Worm (Caenorhabditis elegans) whole organism, L4 larva: Measurements from ENCODE around the gene ZK112.4.

Source experiments
- F49E8.2 ChIP-seq: sonication (generic microtip); optimal IDR thresholded peaks from 2 replicates; lab custom pipeline; 2016; ENCODE audit warnings: missing compliant biosample characterization, mild to moderate bottlenecking, missing genetic modification characterization, borderline replicate concordance
- T20F7.1 ChIP-seq: fragments of 200-800 bp; sonication (Bioruptor generic); optimal IDR thresholded peaks from 2 replicates; lab custom pipeline; 2018; ENCODE audit warnings: mild to moderate bottlenecking, missing genetic modification characterization, missing compliant biosample characterization
- T26A8.4 ChIP-seq: fragments of 200-800 bp; sonication (Bioruptor generic); IDR thresholded peaks from 2 replicates; pipeline ENCODE4 v1.3.6; 2022; ENCODE audit warnings: missing genetic modification characterization, missing compliant biosample characterization
- aha-1 ChIP-seq: fragments of 150-350 bp; peaks from one replicate; lab custom pipeline; 2014; ENCODE audit warnings: missing biosample characterization, missing genetic modification characterization
- aly-2 ChIP-seq: sonication (generic microtip); optimal IDR thresholded peaks from 2 replicates; lab custom pipeline; 2018; ENCODE audit warnings: missing biosample characterization, missing genetic modification characterization
- ama-1 ChIP-seq: fragments of 150-350 bp; optimal IDR thresholded peaks from 2 replicates; lab custom pipeline; 2014; ENCODE audit warnings: inconsistent platforms, mixed read lengths
- arid-1 ChIP-seq: fragments of 200-800 bp; sonication (Bioruptor generic); conservative IDR thresholded peaks from 2 replicates; pipeline ENCODE4 v1.3.6; 2022; ENCODE audit warnings: missing genetic modification reagents, missing genetic modification characterization, missing compliant biosample characterization
- ceh-32 ChIP-seq: sonication (generic microtip); optimal IDR thresholded peaks from 2 replicates; lab custom pipeline; 2016; ENCODE audit warnings: mild to moderate bottlenecking, missing genetic modification characterization, missing compliant biosample characterization; ENCODE audit not compliant: poor library complexity
- ctbp-1 ChIP-seq: fragments of 200-800 bp; sonication (Bioruptor generic); IDR thresholded peaks from 2 replicates; pipeline ENCODE4 v1.3.6; 2022; ENCODE audit warnings: missing genetic modification reagents, missing genetic modification characterization, missing compliant biosample characterization
- daf-12 ChIP-seq: fragments of 150-350 bp; optimal IDR thresholded peaks from 2 replicates; lab custom pipeline; 2014; ENCODE audit warnings: missing biosample characterization, missing genetic modification reagents, missing genetic modification characterization
- daf-16 ChIP-seq, 3 experiments: sonication (generic microtip); optimal IDR thresholded peaks; 2 replicates each; lab custom pipeline; 2016 to 2017; ENCODE audit warnings: missing genetic modification characterization in 3 of 3, missing genetic modification reagents in 3 of 3, mild to moderate bottlenecking in 2 of 3, missing compliant biosample characterization in 2 of 3, missing biosample characterization in 1 of 3, moderate library complexity in 1 of 3
- daf-19 ChIP-seq: fragments of 200-800 bp; sonication (Bioruptor generic); conservative IDR thresholded peaks from 2 replicates; pipeline ENCODE4 v1.3.6; 2022; ENCODE audit warnings: missing genetic modification characterization, missing compliant biosample characterization
- dmd-6 ChIP-seq: fragments of 200-800 bp; sonication (Bioruptor generic); IDR thresholded peaks from 2 replicates; pipeline ENCODE4 v1.3.6; 2022; ENCODE audit warnings: missing genetic modification reagents, missing genetic modification characterization, missing compliant biosample characterization
- dpl-1 ChIP-seq: fragments of 150-350 bp; optimal IDR thresholded peaks from 2 replicates; lab custom pipeline; 2014; ENCODE audit warnings: missing biosample characterization, missing genetic modification reagents, missing genetic modification characterization
- dve-1 ChIP-seq: sonication (generic microtip); optimal IDR thresholded peaks from 2 replicates; lab custom pipeline; 2017; ENCODE audit warnings: antibody characterized with exemption, mild to moderate bottlenecking, missing genetic modification characterization, missing compliant biosample characterization; ENCODE audit not compliant: insufficient read depth
- egl-43 ChIP-seq: fragments of 200-800 bp; sonication (Bioruptor generic); IDR thresholded peaks from 2 replicates; pipeline ENCODE4 v1.3.6; 2022; ENCODE audit warnings: missing genetic modification reagents, missing genetic modification characterization, missing compliant biosample characterization
- gei-8 ChIP-seq: fragments of 200-800 bp; sonication (Bioruptor generic); optimal IDR thresholded peaks from 2 replicates; lab custom pipeline; 2018; ENCODE audit warnings: mild to moderate bottlenecking, missing genetic modification characterization, missing compliant biosample characterization
- hlh-11 ChIP-seq: fragments of 200-800 bp; sonication (Bioruptor generic); optimal IDR thresholded peaks from 2 replicates; lab custom pipeline; 2018; ENCODE audit warnings: mild to moderate bottlenecking, missing genetic modification characterization, missing compliant biosample characterization
- hlh-30 ChIP-seq: sonication (generic microtip); optimal IDR thresholded peaks from 2 replicates; lab custom pipeline; 2017; ENCODE audit warnings: antibody characterized with exemption, mild to moderate bottlenecking, missing genetic modification characterization, missing compliant biosample characterization; ENCODE audit not compliant: insufficient read depth
- hmg-1.1 ChIP-seq: fragments of 200-800 bp; sonication (Bioruptor generic); IDR thresholded peaks from 2 replicates; pipeline ENCODE4 v1.3.6; 2022; ENCODE audit warnings: missing genetic modification reagents, missing genetic modification characterization, missing compliant biosample characterization
- lsy-2 ChIP-seq, 2 experiments: fragments of 150-350 bp in 1 of 2; sonication (generic microtip) in 1 of 2; optimal IDR thresholded peaks; 2 replicates each; lab custom pipeline; 2014 to 2017; ENCODE audit warnings: missing biosample characterization in 2 of 2, missing genetic modification characterization in 2 of 2
- madf-9 ChIP-seq: fragments of 200-800 bp; sonication (Bioruptor generic); conservative IDR thresholded peaks from 2 replicates; pipeline ENCODE4 v1.3.6; 2022; ENCODE audit warnings: missing genetic modification reagents, missing genetic modification characterization, missing compliant biosample characterization
- mep-1 ChIP-seq: fragments of 150-350 bp; sonication (generic microtip); optimal IDR thresholded peaks from 3 replicates; lab custom pipeline; 2014; ENCODE audit warnings: missing biosample characterization, missing genetic modification characterization
- mes-2 ChIP-seq: sonication (generic microtip); optimal IDR thresholded peaks from 2 replicates; lab custom pipeline; 2016; ENCODE audit warnings: missing genotype, mild to moderate bottlenecking, missing genetic modification characterization, missing compliant biosample characterization; ENCODE audit not compliant: poor library complexity, severe bottlenecking
- nhr-102 ChIP-seq: sonication (generic microtip); optimal IDR thresholded peaks from 2 replicates; lab custom pipeline; 2016; ENCODE audit warnings: mild to moderate bottlenecking, missing genetic modification characterization, moderate library complexity, missing compliant biosample characterization
- nhr-11 ChIP-seq: fragments of 150-350 bp; optimal IDR thresholded peaks from 2 replicates; lab custom pipeline; 2014; ENCODE audit warnings: missing biosample characterization, missing genetic modification characterization
- nhr-28 ChIP-seq: fragments of 150-350 bp; optimal IDR thresholded peaks from 2 replicates; lab custom pipeline; 2014; ENCODE audit warnings: missing biosample characterization, missing genetic modification characterization
- nhr-6 ChIP-seq: fragments of 150-350 bp; optimal IDR thresholded peaks from 2 replicates; lab custom pipeline; 2014; ENCODE audit warnings: missing biosample characterization, missing genetic modification characterization
- nhr-76 ChIP-seq: fragments of 150-350 bp; optimal IDR thresholded peaks from 2 replicates; lab custom pipeline; 2014; ENCODE audit warnings: missing biosample characterization, missing genetic modification characterization
- pha-4 ChIP-seq, 2 experiments: fragments of 150-350 bp in 1 of 2; fragments of 200-800 bp in 1 of 2; sonication (Bioruptor generic) in 1 of 2; IDR thresholded peaks in 1 of 2; optimal IDR thresholded peaks in 1 of 2; 2 replicates each; pipeline versions ENCODE4 v1.3.6 to Lab custom; 2014 to 2022; ENCODE audit warnings: missing genetic modification characterization in 2 of 2, missing genetic modification reagents in 2 of 2, missing biosample characterization in 1 of 2, missing compliant biosample characterization in 1 of 2
- pqm-1 ChIP-seq: sonication (generic microtip); optimal IDR thresholded peaks from 2 replicates; lab custom pipeline; 2017; ENCODE audit warnings: missing biosample characterization, missing genetic modification characterization
- rbr-2 ChIP-seq: sonication (generic microtip); optimal IDR thresholded peaks from 2 replicates; lab custom pipeline; 2016; ENCODE audit warnings: missing genotype, missing genetic modification characterization, missing compliant biosample characterization
- saeg-2 ChIP-seq: fragments of 200-800 bp; sonication (Bioruptor generic); IDR thresholded peaks from 2 replicates; pipeline ENCODE4 v1.3.6; 2022; ENCODE audit warnings: missing genetic modification reagents, missing genetic modification characterization, missing compliant biosample characterization
- set-16 ChIP-seq: fragments of 200-800 bp; sonication (Bioruptor generic); IDR thresholded peaks from 2 replicates; pipeline ENCODE4 v1.3.6; 2022; ENCODE audit warnings: missing genetic modification reagents, missing genetic modification characterization, missing compliant biosample characterization
- snpc-1.2 ChIP-seq: fragments of 200-800 bp; sonication (Bioruptor generic); IDR thresholded peaks from 2 replicates; pipeline ENCODE4 v1.3.6; 2022; ENCODE audit warnings: missing genetic modification reagents, missing genetic modification characterization, missing compliant biosample characterization
- unc-62 ChIP-seq, 3 experiments: fragments of 150-350 bp in 1 of 3; sonication (generic microtip); optimal IDR thresholded peaks in 2 of 3; peaks in 1 of 3; 1 replicate in 1 of 3; 2 replicates in 2 of 3; lab custom pipeline; 2014 to 2017; ENCODE audit warnings: missing biosample characterization in 3 of 3, missing genetic modification characterization in 3 of 3, missing genetic modification reagents in 3 of 3, missing genotype in 1 of 3
- vab-7 ChIP-seq: fragments of 200-800 bp; sonication (Bioruptor generic); IDR thresholded peaks from 2 replicates; pipeline ENCODE4 v1.3.6; 2022; ENCODE audit warnings: missing genetic modification reagents, missing genetic modification characterization, missing compliant biosample characterization
- zfp-3 ChIP-seq: fragments of 200-800 bp; sonication (Bioruptor generic); conservative IDR thresholded peaks from 2 replicates; pipeline ENCODE4 v1.3.6; 2022; ENCODE audit warnings: missing genetic modification reagents, missing genetic modification characterization, missing compliant biosample characterization

ZK112.4 gene

DNA sequence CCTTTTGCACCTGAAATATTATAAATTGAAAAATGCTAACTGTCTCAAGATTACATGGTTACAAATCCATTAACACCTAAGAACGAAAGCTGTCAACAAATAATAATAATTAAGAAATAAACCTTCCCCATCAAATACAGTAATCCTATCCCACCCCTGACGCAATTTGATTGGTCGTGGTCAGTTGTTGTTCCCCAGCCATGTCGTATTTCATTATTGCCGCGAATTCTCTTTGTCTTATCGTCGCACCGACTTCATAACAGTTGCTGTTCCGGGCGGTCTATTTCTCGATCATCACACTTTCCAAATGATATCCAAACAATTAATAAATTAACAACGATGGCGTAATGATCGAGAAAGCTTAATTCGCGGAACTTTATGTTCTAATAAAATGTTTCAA, 48.7 kb upstream of the ZK112.4 start:
- TF ChIP-seq nhr-11 (tag; lab: Kevin White, UChicago), result no peak
- peak in 1 of 2 experiments; percentile 23 for TF ChIP-seq daf-16 (GFP tag; optimal IDR thresholded peaks at IDR 0.05; lab: Kevin White, UChicago)
- TF ChIP-seq daf-16 (tag; optimal IDR thresholded peaks at IDR 0.05; lab: Kevin White, UChicago), result no peak
- peak in 1 of 2 experiments; percentile 74 for TF ChIP-seq lsy-2 (tag; optimal IDR thresholded peaks at IDR 0.05; lab: Kevin White, UChicago)

DNA sequence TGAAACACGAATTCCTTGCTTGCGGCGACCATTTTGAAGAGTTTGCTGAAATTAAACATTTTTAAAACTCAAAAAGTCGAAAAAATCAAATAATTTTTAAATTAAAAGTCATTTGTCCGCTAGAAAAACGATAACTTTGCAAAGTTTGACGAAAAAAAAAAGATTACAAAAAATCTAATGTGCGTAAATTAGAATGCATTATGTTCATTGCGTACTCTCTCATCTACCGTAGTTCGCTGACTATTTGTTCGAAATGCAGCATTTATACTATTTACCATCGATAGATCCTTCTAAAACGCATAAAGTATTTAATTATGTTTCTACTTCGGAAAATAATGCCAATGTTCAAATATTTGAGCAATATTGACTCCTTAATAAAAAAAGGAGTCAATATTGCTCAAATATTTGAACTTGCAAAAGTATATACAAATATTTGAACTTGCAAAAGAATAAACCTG, 46.2 kb upstream of the ZK112.4 start, which contains the start of gene bath-15:
Gene bath-15, minus strand, starts transcription at position 51 of the 458 bp plus-strand sequence.
- no peak for TF ChIP-seq nhr-102 (tag; lab: Kevin White, UChicago)
- peak in 1 of 2 experiments; percentile 77 for TF ChIP-seq unc-62 (GFP tag; optimal IDR thresholded peaks at IDR 0.05 in 1 of 2; lab: Kevin White, UChicago)
- no peak for TF ChIP-seq unc-62 (tag; optimal IDR thresholded peaks at IDR 0.05; lab: Kevin White, UChicago)
- TF ChIP-seq, all 104 proteins: peak for 1

ce11 chrIII:7773791-7774190, 44.0 kb upstream of the ZK112.4 start:
- TF ChIP-seq lsy-2 (tag; optimal IDR thresholded peaks at IDR 0.05; lab: Kevin White, UChicago) (no peak), ctbp-1 (GFP tag; lab: Robert Waterston, UW) (0 out of 2 replicates have a peak, but pooled peaks have one; percentile 13), pqm-1 (tag; lab: Kevin White, UChicago) (no peak), gei-8 (GFP tag; lab: Kevin White, UChicago) (no peak), ama-1 (lab: Kevin White, UChicago) (no peak), nhr-76 (tag; lab: Kevin White, UChicago) (no peak), F49E8.2 (tag; lab: Kevin White, UChicago) (no peak), zfp-3 (GFP tag; lab: Robert Waterston, UW) (no peak), daf-19 (GFP tag; lab: Robert Waterston, UW) (no peak), snpc-1.2 (GFP tag; lab: Robert Waterston, UW) (no peak), aha-1 (peak; percentile 57), nhr-28 (tag; lab: Kevin White, UChicago) (no peak)

ce11 chrIII:7772901-7773300, 43.1 kb upstream of the ZK112.4 start, which contains the start of the genes ZK686.6 and ZK686.1:
Gene ZK686.6 (minus strand): TSS chrIII:7773001.
Gene ZK686.1 (plus strand): TSS chrIII:7773134.
- TF ChIP-seq rbr-2 (tag; lab: Kevin White, UChicago), result no peak
- TF ChIP-seq egl-43 (GFP tag; lab: Robert Waterston, UW), result no peak
- TF ChIP-seq pha-4 (GFP tag; IDR thresholded peaks at IDR 0.05; lab: Robert Waterston, UW), result no peak
- no peak for TF ChIP-seq pha-4 (tag; optimal IDR thresholded peaks at IDR 0.05; lab: Kevin White, UChicago)
- no peak for TF ChIP-seq dpl-1 (GFP tag; lab: Kevin White, UChicago)
- TF ChIP-seq aly-2, result no peak
- TF ChIP-seq nhr-6, result no peak
- TF ChIP-seq dve-1 (tag; lab: Kevin White, UChicago), result no peak
- TF ChIP-seq ama-1 (lab: Kevin White, UChicago), result no peak
- TF ChIP-seq daf-12 (tag; lab: Kevin White, UChicago), result no peak
- TF ChIP-seq vab-7 (GFP tag; lab: Robert Waterston, UW), result no peak
- TF ChIP-seq ceh-32 (tag; lab: Kevin White, UChicago), result no peak
- TF ChIP-seq saeg-2 (GFP tag; lab: Robert Waterston, UW), result no peak
- no peak for TF ChIP-seq daf-16 (GFP tag; optimal IDR thresholded peaks at IDR 0.05; lab: Kevin White, UChicago)
- no peak for TF ChIP-seq daf-16 (tag; optimal IDR thresholded peaks at IDR 0.05; lab: Kevin White, UChicago)

- TF ChIP-seq egl-43 (GFP tag; lab: Robert Waterston, UW) (peak; percentile 40; the same call in 1 of the 2 replicates), madf-9 (peak; percentile 48; the same call in 1 of the 2 replicates), mep-1 (tag; lab: Kevin White, UChicago) (peak; percentile 27), aha-1 (peak; percentile 42), T26A8.4 (GFP tag; lab: Robert Waterston, UW) (peak; percentile 51; the same call in 1 of the 2 replicates), rbr-2 (tag; lab: Kevin White, UChicago) (peak; percentile 52), set-16 (peak; percentile 23; the same call in 1 of the 2 replicates), lsy-2 (tag; optimal IDR thresholded peaks at IDR 0.05; lab: Kevin White, UChicago) (peak in 1 of 2 experiments; percentile 85), dve-1 (tag; lab: Kevin White, UChicago) (peak; percentile 59), mes-2 (tag; lab: Kevin White, UChicago) (peak; percentile 78), dmd-6 (GFP tag; lab: Robert Waterston, UW) (peak; percentile 33; the same call in 1 of the 2 replicates), hlh-11 (tag; lab: Kevin White, UChicago) (peak; percentile 38), hlh-30 (tag; lab: Kevin White, UChicago) (peak; percentile 40), hmg-1.1 (peak; percentile 47; the same call in 1 of the 2 replicates), T20F7.1 (peak; percentile 37), arid-1 (GFP tag; lab: Robert Waterston, UW) (peak; percentile 41; the same call in 1 of the 2 replicates), zfp-3 (GFP tag; lab: Robert Waterston, UW) (0 out of 2 replicates have a peak, but pooled peaks have one; percentile 41)
Measured at ce11 chrIII:7770986-7771385, 41.2 kb upstream of the ZK112.4 start.
